Worm (Caenorhabditis elegans) whole organism, early embryonic: ENCODE results near the gene rfc-1.

Source experiments
- B0310.2 ChIP-seq: sonication (generic microtip); optimal IDR thresholded peaks from 2 replicates; lab custom pipeline; 2016; ENCODE audit warnings: mild to moderate bottlenecking, missing genetic modification characterization, missing compliant biosample characterization
- F13C5.2 ChIP-seq: sonication (generic microtip); optimal IDR thresholded peaks from 2 replicates; lab custom pipeline; 2017; ENCODE audit warnings: mild to moderate bottlenecking, missing genetic modification characterization, inconsistent platforms, missing compliant biosample characterization
- aly-1 ChIP-seq: sonication (generic microtip); optimal IDR thresholded peaks from 2 replicates; lab custom pipeline; 2016; ENCODE audit warnings: missing genetic modification characterization, missing compliant biosample characterization
- ama-1 ChIP-seq: fragments of 150-350 bp; optimal IDR thresholded peaks from 2 replicates; lab custom pipeline; 2014
- ceh-13 ChIP-seq: fragments of 200-800 bp; sonication (Bioruptor generic); optimal IDR thresholded peaks from 2 replicates; lab custom pipeline; 2018; ENCODE audit warnings: mild to moderate bottlenecking, missing genetic modification characterization, missing compliant biosample characterization
- ceh-36 ChIP-seq: sonication (generic microtip); optimal IDR thresholded peaks from 2 replicates; lab custom pipeline; 2016; ENCODE audit warnings: missing genetic modification characterization, inconsistent platforms, missing compliant biosample characterization
- ets-7 ChIP-seq: sonication (generic microtip); optimal IDR thresholded peaks from 2 replicates; lab custom pipeline; 2016; ENCODE audit warnings: missing genotype, missing genetic modification characterization, missing compliant biosample characterization
- flt-1 ChIP-seq: fragments of 200-800 bp; sonication (Bioruptor generic); IDR thresholded peaks from 2 replicates; pipeline ENCODE4 v1.3.6; 2022; ENCODE audit warnings: missing genetic modification characterization, missing compliant biosample characterization
- hmbx-1 ChIP-seq: sonication (generic microtip); optimal IDR thresholded peaks from 2 replicates; lab custom pipeline; 2016; ENCODE audit warnings: mild to moderate bottlenecking, missing genetic modification characterization, missing compliant biosample characterization
- hmg-4 ChIP-seq: fragments of 200-800 bp; sonication (Bioruptor generic); optimal IDR thresholded peaks from 2 replicates; lab custom pipeline; 2018; ENCODE audit warnings: mild to moderate bottlenecking, missing genetic modification characterization, missing compliant biosample characterization
- hnd-1 ChIP-seq: sonication (generic microtip); optimal IDR thresholded peaks from 2 replicates; lab custom pipeline; 2016; ENCODE audit warnings: missing genetic modification characterization, missing compliant biosample characterization
- pes-1 ChIP-seq: fragments of 200-800 bp; sonication (Bioruptor generic); IDR thresholded peaks from 2 replicates; pipeline ENCODE4 v1.3.6; 2022; ENCODE audit warnings: missing genetic modification reagents, missing genetic modification characterization, missing compliant biosample characterization
- scrt-1 ChIP-seq: fragments of 200-800 bp; sonication (Bioruptor generic); IDR thresholded peaks from 2 replicates; pipeline ENCODE4 v1.3.6; 2022; ENCODE audit warnings: missing genetic modification characterization, missing compliant biosample characterization
- sea-1 ChIP-seq: fragments of 200-800 bp; sonication (Bioruptor generic); conservative IDR thresholded peaks from 2 replicates; pipeline ENCODE4 v1.3.6; 2022; ENCODE audit warnings: missing genetic modification characterization, missing compliant biosample characterization
- tbx-11 ChIP-seq: fragments of 200-800 bp; sonication (Bioruptor generic); IDR thresholded peaks from 2 replicates; pipeline ENCODE4 v1.3.6; 2022; ENCODE audit warnings: missing genetic modification characterization, missing compliant biosample characterization
- tbx-37 ChIP-seq: fragments of 200-800 bp; sonication (Bioruptor generic); conservative IDR thresholded peaks from 2 replicates; pipeline ENCODE4 v1.3.6; 2022; ENCODE audit warnings: missing genetic modification reagents, missing genetic modification characterization, missing compliant biosample characterization
- tra-4 ChIP-seq: sonication (generic microtip); optimal IDR thresholded peaks from 2 replicates; lab custom pipeline; 2017; ENCODE audit warnings: missing genetic modification characterization, missing compliant biosample characterization

The rfc-1 gene

DNA sequence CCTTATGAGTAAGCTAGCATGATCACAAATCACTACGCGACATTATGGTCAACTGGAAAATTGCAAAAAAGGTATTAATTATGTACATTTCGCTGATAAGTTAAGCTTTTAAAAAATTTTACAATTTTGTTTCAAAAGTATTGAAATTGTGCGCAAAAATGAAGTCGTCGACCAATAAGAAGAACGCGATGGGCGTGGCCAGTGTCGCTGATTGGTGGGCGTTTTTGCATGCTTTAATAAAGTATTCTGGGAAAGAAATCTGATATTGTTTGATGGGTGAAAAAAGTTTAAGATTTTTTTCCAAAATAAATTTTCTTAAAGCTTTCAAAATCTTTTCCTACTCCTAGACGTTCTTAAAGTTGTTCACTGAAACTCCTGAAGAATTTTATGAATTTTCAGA lies 32.5 kb upstream of the rfc-1 start:
- TF ChIP-seq ets-7 (tag; lab: Kevin White, UChicago) (no peak), sea-1 (GFP tag; lab: Robert Waterston, UW) (no peak), ceh-36 (tag; lab: Kevin White, UChicago) (no peak), hmbx-1 (tag; lab: Kevin White, UChicago) (no peak), aly-1 (tag; lab: Kevin White, UChicago) (no peak), ceh-13 (GFP tag; lab: Kevin White, UChicago) (no peak), tbx-37 (no peak), ama-1 (no peak), flt-1 (GFP tag; lab: Robert Waterston, UW) (no peak), F13C5.2 (tag; lab: Kevin White, UChicago) (no peak), tbx-11 (GFP tag; lab: Robert Waterston, UW) (no peak), B0310.2 (tag; lab: Kevin White, UChicago) (no peak), hnd-1 (tag; lab: Kevin White, UChicago) (no peak), hmg-4 (GFP tag; lab: Kevin White, UChicago) (no peak), scrt-1 (GFP tag; lab: Robert Waterston, UW) (no peak), tra-4 (tag; lab: Kevin White, UChicago) (no peak), pes-1 (GFP tag; lab: Robert Waterston, UW) (no peak)

ce11 chrV:14665728-14666127 lies 19.9 kb upstream of the rfc-1 start, which contains the start of gene C47E8.1:
Gene C47E8.1, plus strand, starts transcription at chrV:14666028.
- TF ChIP-seq hmg-4 (GFP tag; lab: Kevin White, UChicago): no peak
- no peak for TF ChIP-seq hmbx-1 (tag; lab: Kevin White, UChicago)
- no peak for TF ChIP-seq ets-7 (tag; lab: Kevin White, UChicago)

DNA sequence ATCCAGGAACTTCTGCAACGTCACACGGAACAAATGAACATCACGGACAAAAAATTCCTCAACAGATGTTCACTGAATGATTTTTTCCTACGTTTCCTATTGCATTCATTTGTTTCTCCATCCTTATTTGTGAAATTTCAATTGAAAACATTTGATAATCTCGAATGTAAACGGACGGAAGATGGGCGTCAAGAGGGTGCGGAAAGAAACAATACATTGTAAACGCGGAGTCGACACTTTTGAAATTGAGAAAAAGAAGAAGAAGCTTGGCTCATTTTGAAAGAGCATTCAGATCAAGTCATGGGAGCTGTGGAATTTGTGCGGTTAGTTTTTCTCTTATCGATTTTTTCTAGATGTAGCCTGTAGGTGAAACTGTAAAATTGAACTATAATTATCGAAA lies 17.2 kb upstream of the rfc-1 start, which contains the start of gene C47E8.9:
Gene C47E8.9, plus strand, starts transcription at position 301 of the 400 bp plus-strand sequence.
- TF ChIP-seq F13C5.2 (tag; lab: Kevin White, UChicago): no peak
- TF ChIP-seq pes-1 (GFP tag; lab: Robert Waterston, UW): no peak
- TF ChIP-seq ama-1: no peak
- no peak for TF ChIP-seq B0310.2 (tag; lab: Kevin White, UChicago)
- no peak for TF ChIP-seq tra-4 (tag; lab: Kevin White, UChicago)
- no peak for TF ChIP-seq ceh-36 (tag; lab: Kevin White, UChicago)
- no peak for TF ChIP-seq tbx-11 (GFP tag; lab: Robert Waterston, UW)
- TF ChIP-seq scrt-1 (GFP tag; lab: Robert Waterston, UW): no peak
- TF ChIP-seq hmbx-1 (tag; lab: Kevin White, UChicago): no peak
- TF ChIP-seq tbx-37: no peak
- TF ChIP-seq ceh-13 (GFP tag; lab: Kevin White, UChicago): no peak
- no peak for TF ChIP-seq sea-1 (GFP tag; lab: Robert Waterston, UW)
- TF ChIP-seq ets-7 (tag; lab: Kevin White, UChicago): no peak
- no peak for TF ChIP-seq hmg-4 (GFP tag; lab: Kevin White, UChicago)
- TF ChIP-seq aly-1 (tag; lab: Kevin White, UChicago): no peak
- no peak for TF ChIP-seq hnd-1 (tag; lab: Kevin White, UChicago)

- TF ChIP-seq ets-7 (tag; lab: Kevin White, UChicago) (no peak), tbx-11 (GFP tag; lab: Robert Waterston, UW) (no peak), ceh-36 (tag; lab: Kevin White, UChicago) (no peak), ceh-13 (GFP tag; lab: Kevin White, UChicago) (no peak), tbx-37 (no peak), pes-1 (GFP tag; lab: Robert Waterston, UW) (no peak), ama-1 (no peak), F13C5.2 (tag; lab: Kevin White, UChicago) (no peak), tra-4 (tag; lab: Kevin White, UChicago) (no peak), flt-1 (GFP tag; lab: Robert Waterston, UW) (no peak)
Observed at ce11 chrV:14660608-14661355, 15.0 kb upstream of the rfc-1 start, which contains the start of gene srh-17. Gene srh-17, plus strand, starts transcription at chrV:14661305.

ce11 chrV:14659595-14659994 lies 13.8 kb upstream of the rfc-1 start:
- no peak for TF ChIP-seq ceh-36 (tag; lab: Kevin White, UChicago)

- TF ChIP-seq scrt-1 (GFP tag; lab: Robert Waterston, UW) (no peak), pes-1 (GFP tag; lab: Robert Waterston, UW) (no peak), tbx-11 (GFP tag; lab: Robert Waterston, UW) (no peak), hmbx-1 (tag; lab: Kevin White, UChicago) (no peak), tbx-37 (no peak), aly-1 (tag; lab: Kevin White, UChicago) (no peak), ceh-13 (GFP tag; lab: Kevin White, UChicago) (no peak), ceh-36 (tag; lab: Kevin White, UChicago) (no peak), hnd-1 (tag; lab: Kevin White, UChicago) (no peak), flt-1 (GFP tag; lab: Robert Waterston, UW) (no peak), ets-7 (tag; lab: Kevin White, UChicago) (no peak), tra-4 (tag; lab: Kevin White, UChicago) (no peak), hmg-4 (GFP tag; lab: Kevin White, UChicago) (no peak), sea-1 (GFP tag; lab: Robert Waterston, UW) (no peak), F13C5.2 (tag; lab: Kevin White, UChicago) (no peak), ama-1 (no peak), B0310.2 (tag; lab: Kevin White, UChicago) (no peak)
Observed at ce11 chrV:14658131-14658530, 12.4 kb upstream of the rfc-1 start, which contains the start of gene slc-25A29. Gene slc-25A29, minus strand, starts transcription at chrV:14658175.

DNA sequence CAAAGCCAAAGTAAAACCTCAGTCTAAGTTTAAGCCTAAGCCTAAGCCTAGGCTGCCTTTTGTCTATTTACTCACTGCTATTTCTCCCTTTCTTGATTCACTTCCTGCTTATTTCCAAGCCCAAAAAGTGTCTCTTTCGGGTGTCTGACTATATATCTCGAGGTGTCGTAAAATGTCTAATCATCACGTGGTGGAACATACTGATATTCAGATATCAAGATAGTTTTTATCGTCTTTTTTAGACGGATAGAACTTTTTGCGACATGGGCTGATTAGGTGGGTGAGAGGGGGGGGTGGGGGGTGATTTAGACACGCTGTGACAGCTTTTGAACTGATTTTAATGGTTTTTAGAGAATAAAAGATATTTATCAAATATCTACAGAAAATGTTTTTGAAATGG lies 11.2 kb upstream of the rfc-1 start:
- no peak for TF ChIP-seq aly-1 (tag; lab: Kevin White, UChicago)
- TF ChIP-seq hmg-4 (GFP tag; lab: Kevin White, UChicago): no peak
- no peak for TF ChIP-seq sea-1 (GFP tag; lab: Robert Waterston, UW)
- TF ChIP-seq B0310.2 (tag; lab: Kevin White, UChicago): no peak
- TF ChIP-seq tbx-11 (GFP tag; lab: Robert Waterston, UW): no peak
- no peak for TF ChIP-seq ets-7 (tag; lab: Kevin White, UChicago)
- TF ChIP-seq scrt-1 (GFP tag; lab: Robert Waterston, UW): no peak
- TF ChIP-seq pes-1 (GFP tag; lab: Robert Waterston, UW): no peak
- TF ChIP-seq ceh-13 (GFP tag; lab: Kevin White, UChicago): no peak
- TF ChIP-seq hmbx-1 (tag; lab: Kevin White, UChicago): no peak
- no peak for TF ChIP-seq ama-1
- TF ChIP-seq hnd-1 (tag; lab: Kevin White, UChicago): no peak
- TF ChIP-seq tbx-37: no peak
- TF ChIP-seq F13C5.2 (tag; lab: Kevin White, UChicago): no peak
- no peak for TF ChIP-seq flt-1 (GFP tag; lab: Robert Waterston, UW)
- no peak for TF ChIP-seq tra-4 (tag; lab: Kevin White, UChicago)
